Worm (Caenorhabditis elegans) whole organism, L4 larva: ENCODE data around the gene nova-1.

Experiments
- ceh-62 ChIP-seq: sonication (generic microtip); optimal IDR thresholded peaks from 2 replicates; lab custom pipeline; 2017; ENCODE audit warnings: missing biosample characterization, missing genetic modification characterization
- ceh-82 ChIP-seq: sonication (generic microtip); optimal IDR thresholded peaks from 2 replicates; lab custom pipeline; 2017; ENCODE audit warnings: missing biosample characterization, missing genetic modification characterization
- pha-4 ChIP-seq, 2 experiments: fragments of 150-350 bp in 1 of 2; fragments of 200-800 bp in 1 of 2; sonication (Bioruptor generic) in 1 of 2; IDR thresholded peaks in 1 of 2; optimal IDR thresholded peaks in 1 of 2; 2 replicates each; pipeline versions ENCODE4 v1.3.6 to Lab custom; 2014 to 2022; ENCODE audit warnings: missing genetic modification characterization in 2 of 2, missing genetic modification reagents in 2 of 2, missing biosample characterization in 1 of 2, missing compliant biosample characterization in 1 of 2
- saeg-2 ChIP-seq: fragments of 200-800 bp; sonication (Bioruptor generic); IDR thresholded peaks from 2 replicates; pipeline ENCODE4 v1.3.6; 2022; ENCODE audit warnings: missing genetic modification reagents, missing genetic modification characterization, missing compliant biosample characterization
- unc-39 ChIP-seq: sonication (generic microtip); optimal IDR thresholded peaks from 2 replicates; lab custom pipeline; 2017; ENCODE audit warnings: missing biosample characterization, missing genetic modification characterization
- zfp-2 ChIP-seq: sonication (generic microtip); optimal IDR thresholded peaks from 2 replicates; lab custom pipeline; 2016; ENCODE audit warnings: mild to moderate bottlenecking, missing genetic modification characterization, missing compliant biosample characterization

DNA sequence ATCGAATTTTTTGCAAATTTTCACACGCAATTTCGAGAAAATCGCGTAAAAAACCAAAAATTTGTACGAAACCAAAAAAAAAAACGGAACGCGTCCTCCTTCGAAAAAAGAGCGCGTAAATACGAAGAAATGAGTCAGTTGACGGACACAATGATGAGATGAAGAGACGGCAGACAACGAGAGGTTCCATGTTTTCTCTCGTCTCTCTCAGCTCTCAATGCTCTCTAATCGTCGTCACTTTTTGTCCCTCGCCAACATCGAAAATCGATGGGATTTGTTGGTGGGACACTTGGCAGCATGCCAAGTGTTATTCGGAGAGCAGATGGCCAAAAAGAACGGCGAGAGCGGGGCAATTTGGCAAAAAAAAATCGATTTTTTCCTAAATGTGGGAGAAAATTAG lies 2.6 kb downstream of the nova-1 start:
- TF ChIP-seq ceh-62 (tag; lab: Kevin White, UChicago), result no peak
- TF ChIP-seq unc-39 (tag; lab: Kevin White, UChicago), result no peak
- no peak for TF ChIP-seq saeg-2 (GFP tag; lab: Robert Waterston, UW)
- TF ChIP-seq pha-4 (GFP tag; IDR thresholded peaks at IDR 0.05; lab: Robert Waterston, UW), result peak; percentile 31; the same call in 1 of the 2 replicates
- peak; percentile 68 for TF ChIP-seq pha-4 (tag; optimal IDR thresholded peaks at IDR 0.05; lab: Kevin White, UChicago)
- TF ChIP-seq ceh-82 (tag; lab: Kevin White, UChicago), result no peak
- no peak for TF ChIP-seq zfp-2 (tag; lab: Kevin White, UChicago)
